Worm (Caenorhabditis elegans): ENCODE measurements around the gene Y54E2A.9.

DNA sequence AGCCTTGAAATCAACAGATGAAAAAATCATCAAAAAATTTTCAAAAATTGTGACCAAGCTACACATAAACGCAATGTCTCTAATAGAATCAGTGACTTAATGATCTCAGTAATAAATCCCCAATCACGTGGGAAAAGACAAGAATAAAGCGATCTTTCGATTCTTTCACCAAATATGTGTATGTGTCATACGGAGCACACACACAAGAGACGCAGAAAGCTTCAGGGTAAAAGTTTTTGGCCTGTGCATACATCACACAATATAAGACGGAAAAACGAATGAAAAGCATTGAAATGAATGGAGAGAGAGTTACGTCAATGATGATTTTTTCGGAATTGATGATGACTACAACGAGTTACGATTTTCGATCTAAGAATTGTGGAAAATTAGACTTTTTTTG lies 34.7 kb upstream of the Y54E2A.9 start:
- TF ChIP-seq ceh-16 (tag; optimal IDR thresholded peaks at IDR 0.05), result no peak
- TF ChIP-seq nhr-12 (tag; optimal IDR thresholded peaks at IDR 0.05), result no peak
- TF ChIP-seq elt-1 (tag; optimal IDR thresholded peaks at IDR 0.05), result no peak
- no peak for TF ChIP-seq nhr-77 (tag; optimal IDR thresholded peaks at IDR 0.05)
- no peak for TF ChIP-seq ztf-11 (tag; optimal IDR thresholded peaks at IDR 0.05)
- TF ChIP-seq lin-11 (tag; optimal IDR thresholded peaks at IDR 0.05), result no peak
- no peak for TF ChIP-seq ceh-82 (tag; optimal IDR thresholded peaks at IDR 0.05)
- TF ChIP-seq F13H6.1 (tag; optimal IDR thresholded peaks at IDR 0.05), result no peak
- no peak for TF ChIP-seq elt-3 (tag; optimal IDR thresholded peaks at IDR 0.05)

All from whole organism, L2 larva.